Worm (Caenorhabditis elegans) whole organism, late embryonic: ENCODE results near the gene pigt-1.

Experiments used
- dve-1 ChIP-seq: sonication (generic microtip); optimal IDR thresholded peaks from 2 replicates; lab custom pipeline; 2017; ENCODE audit warnings: antibody characterized with exemption, mild to moderate bottlenecking, missing genetic modification characterization, missing compliant biosample characterization
- odd-2 ChIP-seq: sonication (generic microtip); optimal IDR thresholded peaks from 2 replicates; lab custom pipeline; 2017; ENCODE audit warnings: antibody characterized with exemption, mild to moderate bottlenecking, missing genetic modification characterization, missing compliant biosample characterization
- pat-9 ChIP-seq: fragments of 200-800 bp; sonication (Bioruptor generic); optimal IDR thresholded peaks from 2 replicates; lab custom pipeline; 2018; ENCODE audit warnings: mild to moderate bottlenecking, missing genetic modification characterization, moderate library complexity, missing compliant biosample characterization

DNA sequence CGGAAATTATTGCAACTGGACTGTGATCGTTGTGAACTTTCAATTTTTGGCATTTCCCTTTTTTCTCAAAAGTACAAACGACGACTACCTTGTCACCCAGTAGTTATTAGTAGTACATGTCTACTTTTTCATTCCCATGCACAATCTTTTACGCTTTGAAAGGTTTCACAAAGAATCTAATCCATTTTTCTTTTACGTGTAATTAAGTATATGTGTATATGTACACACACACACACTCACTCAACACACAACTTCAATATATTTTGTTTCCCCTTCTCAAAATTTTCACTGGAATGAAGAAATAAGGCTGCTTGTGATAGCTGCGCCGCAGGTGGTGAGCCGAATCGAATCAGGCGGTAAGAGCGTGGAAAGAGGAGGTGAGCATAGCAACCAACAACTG, 33.9 kb downstream of the pigt-1 start, which contains the start of gene F58B4.6:
- TF ChIP-seq pat-9 (tag; lab: Kevin White, UChicago) (no peak), odd-2 (tag; lab: Kevin White, UChicago) (no peak), dve-1 (tag; lab: Kevin White, UChicago) (no peak)
